Worm (Caenorhabditis elegans) whole organism, L1 larva: ENCODE data around the gene famh-161.
A peak's percentile ranks its signal among the peaks of the same experiment; 100 is the strongest.

ENCODE experiments used
- C16A3.4 ChIP-seq: fragments of 150-350 bp; optimal IDR thresholded peaks from 2 replicates; lab custom pipeline; 2014; ENCODE audit warnings: missing biosample characterization, missing genetic modification characterization
- F16B12.6 ChIP-seq: fragments of 150-350 bp; optimal IDR thresholded peaks from 2 replicates; lab custom pipeline; 2014; ENCODE audit warnings: missing biosample characterization, missing genetic modification characterization
- alr-1 ChIP-seq: fragments of 200-800 bp; sonication (Bioruptor generic); optimal IDR thresholded peaks from 2 replicates; lab custom pipeline; 2018; ENCODE audit warnings: borderline replicate concordance, mild to moderate bottlenecking, missing genetic modification characterization, missing compliant biosample characterization
- aly-2 ChIP-seq: fragments of 150-350 bp; optimal IDR thresholded peaks from 2 replicates; lab custom pipeline; 2014; ENCODE audit warnings: missing biosample characterization, missing genetic modification characterization
- ama-1 ChIP-seq: fragments of 150-350 bp; optimal IDR thresholded peaks from 2 replicates; lab custom pipeline; 2014
- blmp-1 ChIP-seq: fragments of 150-350 bp; optimal IDR thresholded peaks from 2 replicates; lab custom pipeline; 2014; ENCODE audit warnings: missing biosample characterization, missing genetic modification characterization
- ceh-82 ChIP-seq, 3 experiments: fragments of 150-350 bp in 1 of 3; sonication (generic microtip) in 2 of 3; optimal IDR thresholded peaks; 2 replicates each; lab custom pipeline; 2014 to 2017; ENCODE audit warnings: missing biosample characterization in 3 of 3, missing genetic modification characterization in 3 of 3
- dsc-1 ChIP-seq: sonication (generic microtip); optimal IDR thresholded peaks from 2 replicates; lab custom pipeline; 2016; ENCODE audit warnings: mild to moderate bottlenecking, missing genetic modification characterization, missing compliant biosample characterization
- efl-1 ChIP-seq, 4 experiments: fragments of 150-350 bp; optimal IDR thresholded peaks in 3 of 4; peaks in 1 of 4; 1 replicate in 1 of 4; 2 replicates in 3 of 4; lab custom pipeline; 2014; ENCODE audit warnings: missing biosample characterization in 2 of 4, missing genetic modification characterization in 2 of 4, missing genetic modification reagents in 2 of 4
- efl-3 ChIP-seq: fragments of 200-800 bp; sonication (Bioruptor generic); optimal IDR thresholded peaks from 2 replicates; lab custom pipeline; 2018; ENCODE audit warnings: mild to moderate bottlenecking, missing genetic modification characterization, missing compliant biosample characterization
- egl-27 ChIP-seq, 2 experiments: fragments of 150-350 bp in 1 of 2; sonication (generic microtip); optimal IDR thresholded peaks; 3 replicates each; lab custom pipeline; 2017 to 2018; ENCODE audit warnings: missing biosample characterization in 2 of 2, missing genetic modification characterization in 2 of 2, missing genetic modification reagents in 2 of 2
- ets-5 ChIP-seq: fragments of 200-800 bp; sonication (Bioruptor generic); IDR thresholded peaks from 2 replicates; pipeline ENCODE4 v1.3.6; 2022; ENCODE audit warnings: missing genetic modification characterization, missing compliant biosample characterization
- fkh-8 ChIP-seq: sonication (generic microtip); optimal IDR thresholded peaks from 2 replicates; lab custom pipeline; 2016; ENCODE audit warnings: mild to moderate bottlenecking, missing genetic modification characterization, missing compliant biosample characterization
- fos-1 ChIP-seq: fragments of 150-350 bp; optimal IDR thresholded peaks from 2 replicates; lab custom pipeline; 2014; ENCODE audit warnings: missing biosample characterization, missing genetic modification characterization
- grh-1 ChIP-seq: fragments of 200-800 bp; sonication (Bioruptor generic); IDR thresholded peaks from 2 replicates; pipeline ENCODE4 v1.3.6; 2022; ENCODE audit warnings: missing genetic modification reagents, missing genetic modification characterization, missing compliant biosample characterization
- jun-1 ChIP-seq: fragments of 150-350 bp; optimal IDR thresholded peaks from 2 replicates; lab custom pipeline; 2014; ENCODE audit warnings: missing biosample characterization, missing genetic modification reagents, missing genetic modification characterization
- lin-14 ChIP-seq: fragments of 200-800 bp; sonication (Bioruptor generic); optimal IDR thresholded peaks from 2 replicates; lab custom pipeline; 2018; ENCODE audit warnings: mild to moderate bottlenecking, missing genetic modification characterization, moderate library complexity, missing compliant biosample characterization
- lin-39 ChIP-seq: fragments of 150-350 bp; optimal IDR thresholded peaks from 2 replicates; lab custom pipeline; 2014; ENCODE audit warnings: missing biosample characterization, missing genetic modification reagents, missing genetic modification characterization
- lir-3 ChIP-seq: sonication (generic microtip); optimal IDR thresholded peaks from 2 replicates; lab custom pipeline; 2016; ENCODE audit warnings: mild to moderate bottlenecking, missing genetic modification characterization, moderate library complexity, missing compliant biosample characterization; ENCODE audit not compliant: poor library complexity
- lsy-2 ChIP-seq, 2 experiments: fragments of 150-350 bp; optimal IDR thresholded peaks; 2 replicates each; lab custom pipeline; 2014; ENCODE audit warnings: missing biosample characterization in 2 of 2, missing genetic modification characterization in 2 of 2
- mab-9 ChIP-seq: fragments of 200-800 bp; sonication (Bioruptor generic); IDR thresholded peaks from 2 replicates; pipeline ENCODE4 v1.3.6; 2022; ENCODE audit warnings: missing genetic modification reagents, missing genetic modification characterization, missing compliant biosample characterization
- mdl-1 ChIP-seq, 2 experiments: fragments of 150-350 bp; optimal IDR thresholded peaks; 2 replicates each; lab custom pipeline; 2014 to 2017; ENCODE audit warnings: missing biosample characterization in 2 of 2, missing genetic modification characterization in 2 of 2, inconsistent platforms in 1 of 2
- mep-1 ChIP-seq: fragments of 150-350 bp; optimal IDR thresholded peaks from 2 replicates; lab custom pipeline; 2014; ENCODE audit warnings: missing biosample characterization, missing genetic modification characterization
- nhr-11 ChIP-seq: fragments of 150-350 bp; optimal IDR thresholded peaks from 2 replicates; lab custom pipeline; 2014; ENCODE audit warnings: missing biosample characterization, missing genetic modification characterization
- nhr-20 ChIP-seq: sonication (generic microtip); optimal IDR thresholded peaks from 2 replicates; lab custom pipeline; 2016; ENCODE audit warnings: mild to moderate bottlenecking, missing genetic modification characterization, missing compliant biosample characterization
- nhr-28 ChIP-seq: fragments of 150-350 bp; optimal IDR thresholded peaks from 2 replicates; lab custom pipeline; 2014; ENCODE audit warnings: missing biosample characterization, missing genetic modification characterization
- nhr-47 ChIP-seq: sonication (generic microtip); optimal IDR thresholded peaks from 2 replicates; lab custom pipeline; 2016; ENCODE audit warnings: mild to moderate bottlenecking, missing genetic modification characterization, moderate library complexity, missing compliant biosample characterization
- nhr-71 ChIP-seq: sonication (generic microtip); optimal IDR thresholded peaks from 2 replicates; lab custom pipeline; 2016; ENCODE audit warnings: mild to moderate bottlenecking, missing genetic modification characterization, moderate library complexity, missing compliant biosample characterization
- nhr-77 ChIP-seq: fragments of 150-350 bp; optimal IDR thresholded peaks from 2 replicates; lab custom pipeline; 2014; ENCODE audit warnings: missing biosample characterization, missing genetic modification characterization
- nhr-90 ChIP-seq: sonication (generic microtip); optimal IDR thresholded peaks from 2 replicates; lab custom pipeline; 2016; ENCODE audit warnings: mild to moderate bottlenecking, missing genetic modification characterization, missing compliant biosample characterization; ENCODE audit not compliant: poor library complexity
- pag-3 ChIP-seq: sonication (generic microtip); optimal IDR thresholded peaks from 2 replicates; lab custom pipeline; 2017; ENCODE audit warnings: missing genetic modification characterization, mild to moderate bottlenecking, missing compliant biosample characterization, antibody characterized with exemption, borderline replicate concordance; ENCODE audit not compliant: insufficient read depth
- pqm-1 ChIP-seq: sonication (generic microtip); optimal IDR thresholded peaks from 3 replicates; lab custom pipeline; 2017; ENCODE audit warnings: missing biosample characterization, missing genetic modification characterization
- rnt-1 ChIP-seq: sonication (generic microtip); optimal IDR thresholded peaks from 2 replicates; lab custom pipeline; 2016; ENCODE audit warnings: mild to moderate bottlenecking, missing genetic modification characterization, moderate library complexity, missing compliant biosample characterization
- snpc-4 ChIP-seq: fragments of 150-350 bp; optimal IDR thresholded peaks from 2 replicates; lab custom pipeline; 2014; ENCODE audit warnings: missing biosample characterization, missing genetic modification characterization
- snu-23 ChIP-seq: sonication (generic microtip); optimal IDR thresholded peaks from 2 replicates; lab custom pipeline; 2016; ENCODE audit warnings: missing genetic modification characterization, missing compliant biosample characterization
- sptf-1 ChIP-seq: fragments of 150-350 bp; optimal IDR thresholded peaks from 2 replicates; lab custom pipeline; 2014; ENCODE audit warnings: missing biosample characterization, missing genetic modification characterization
- swsn-7 ChIP-seq: sonication (generic microtip); optimal IDR thresholded peaks from 2 replicates; lab custom pipeline; 2016; ENCODE audit warnings: missing genetic modification characterization, missing compliant biosample characterization
- unc-98 ChIP-seq: fragments of 200-800 bp; sonication (Bioruptor generic); IDR thresholded peaks from 2 replicates; pipeline ENCODE4 v1.3.6; 2022; ENCODE audit warnings: missing genetic modification characterization, missing compliant biosample characterization
- xbp-1 ChIP-seq: sonication (generic microtip); optimal IDR thresholded peaks from 2 replicates; lab custom pipeline; 2016; ENCODE audit warnings: missing genetic modification characterization, missing compliant biosample characterization
- zag-1 ChIP-seq: fragments of 150-350 bp; optimal IDR thresholded peaks from 2 replicates; lab custom pipeline; 2014; ENCODE audit warnings: missing biosample characterization, missing genetic modification characterization
- zip-4 ChIP-seq: fragments of 200-800 bp; sonication (Bioruptor generic); optimal IDR thresholded peaks from 2 replicates; lab custom pipeline; 2018; ENCODE audit warnings: mild to moderate bottlenecking, missing genetic modification characterization, moderate library complexity, missing compliant biosample characterization

Gene famh-161

DNA sequence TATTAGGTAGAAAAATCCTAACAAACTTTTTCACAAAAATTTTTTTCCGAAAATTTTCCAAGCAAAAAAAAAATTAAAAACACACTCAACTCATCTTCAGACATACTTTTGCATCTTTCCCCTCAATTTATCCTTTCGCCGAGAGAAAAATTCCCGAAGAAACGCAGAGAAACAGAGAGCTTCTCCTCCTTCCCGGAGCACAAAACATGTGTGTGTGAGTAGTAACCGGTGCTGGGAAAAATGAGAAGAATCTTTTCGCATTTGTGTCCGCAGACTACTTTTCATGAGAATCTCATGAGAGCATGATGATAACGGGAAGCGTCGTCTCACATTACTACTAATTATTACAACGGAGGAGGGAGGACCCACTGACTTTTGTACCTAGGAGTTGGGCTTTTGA lies 47.4 kb downstream of the famh-161 start:
- TF ChIP-seq sptf-1: no peak
- TF ChIP-seq efl-1 (optimal IDR thresholded peaks at IDR 0.05; lab: Kevin White, UChicago): peak in 1 of 2 experiments; percentile 14
- peak in 1 of 2 experiments; percentile 27 for TF ChIP-seq efl-1 (GFP tag; optimal IDR thresholded peaks at IDR 0.05 in 1 of 2; lab: Kevin White, UChicago)
- TF ChIP-seq nhr-47 (tag; lab: Kevin White, UChicago): peak; percentile 5
- TF ChIP-seq F16B12.6 (tag; lab: Kevin White, UChicago): no peak
- TF ChIP-seq mdl-1 (tag; optimal IDR thresholded peaks at IDR 0.05; lab: Kevin White, UChicago): peak in 1 of 2 experiments; percentile 21
- peak; percentile 3 for TF ChIP-seq nhr-20
- no peak for TF ChIP-seq snpc-4 (tag; lab: Kevin White, UChicago)
- no peak for TF ChIP-seq ets-5
- peak; percentile 41 for TF ChIP-seq mep-1 (tag; lab: Kevin White, UChicago)
- TF ChIP-seq C16A3.4 (tag; lab: Kevin White, UChicago): no peak
- TF ChIP-seq nhr-28 (tag; lab: Kevin White, UChicago): no peak
- no peak for TF ChIP-seq aly-2
- TF ChIP-seq lsy-2 (tag; optimal IDR thresholded peaks at IDR 0.05; lab: Kevin White, UChicago): peak in 1 of 2 experiments; percentile 36
- TF ChIP-seq lin-39 (tag; lab: Kevin White, UChicago): no peak
- TF ChIP-seq dsc-1: peak; percentile 85
- TF ChIP-seq unc-98: peak; percentile 16; the same call in 1 of the 2 replicates
- TF ChIP-seq swsn-7 (tag; lab: Kevin White, UChicago): peak; percentile 17
- TF ChIP-seq rnt-1: peak; percentile 73
- peak; percentile 58 for TF ChIP-seq nhr-71 (tag; lab: Kevin White, UChicago)
- TF ChIP-seq lin-14 (GFP tag; lab: Kevin White, UChicago): peak; percentile 67
- no peak for TF ChIP-seq jun-1 (tag; lab: Kevin White, UChicago)
- TF ChIP-seq snu-23 (GFP tag; lab: Kevin White, UChicago): peak; percentile 46

DNA sequence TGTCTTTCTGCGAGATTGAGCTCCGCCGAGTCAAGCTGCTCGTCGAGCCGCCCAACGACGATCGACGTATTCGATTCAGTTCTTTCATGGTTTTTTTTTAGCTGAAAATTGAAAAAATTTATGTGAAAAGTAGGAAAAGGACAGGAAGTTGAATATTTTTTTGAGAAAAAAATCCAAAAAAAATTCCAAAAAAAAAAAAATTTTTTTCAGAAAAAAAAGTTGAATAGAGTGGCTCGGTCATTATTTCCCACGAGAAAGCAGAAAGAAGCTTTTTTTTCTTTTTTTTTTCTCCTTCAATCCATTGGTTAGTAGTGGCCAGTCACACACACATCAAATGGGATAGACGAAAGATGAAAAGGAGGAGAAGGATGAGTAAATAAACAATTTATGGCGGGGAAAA lies 48.7 kb downstream of the famh-161 start, which contains the start of gene dhcr-7:
Gene dhcr-7 (minus strand): TSS at position 101 of the 400 bp plus-strand sequence.
- TF ChIP-seq aly-2 (no peak), fos-1 (tag; lab: Kevin White, UChicago) (no peak), jun-1 (tag; lab: Kevin White, UChicago) (no peak), blmp-1 (tag; lab: Kevin White, UChicago) (no peak), grh-1 (no peak), lir-3 (tag; lab: Kevin White, UChicago) (no peak), efl-1 (optimal IDR thresholded peaks at IDR 0.05; lab: Kevin White, UChicago) (no peak), efl-1 (GFP tag; optimal IDR thresholded peaks at IDR 0.05 in 1 of 2; lab: Kevin White, UChicago) (no peak), zag-1 (tag; lab: Kevin White, UChicago) (no peak), ama-1 (no peak), efl-3 (GFP tag; lab: Kevin White, UChicago) (no peak), egl-27 (tag; optimal IDR thresholded peaks at IDR 0.05; lab: Kevin White, UChicago) (no peak), dsc-1 (no peak), pqm-1 (tag; lab: Kevin White, UChicago) (no peak)

DNA sequence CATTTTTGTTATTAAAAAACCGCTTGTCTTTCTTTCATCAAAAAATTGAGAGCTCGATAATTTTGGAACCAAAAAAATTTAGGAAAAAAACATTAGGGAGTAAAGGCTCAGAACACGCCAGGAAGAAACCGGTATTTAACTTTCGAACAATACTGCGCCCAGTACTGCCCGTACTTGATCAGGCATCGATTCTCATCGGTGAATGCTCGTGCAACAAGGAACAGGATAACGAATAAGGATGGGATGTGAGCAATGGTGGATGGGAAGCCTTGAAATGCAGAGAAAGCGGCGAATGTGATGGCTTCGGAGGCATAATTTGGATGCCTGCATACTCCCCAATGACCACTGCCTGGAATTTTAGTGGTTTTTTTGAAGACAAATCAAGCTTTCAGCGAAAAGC lies 53.2 kb downstream of the famh-161 start:
- no peak for TF ChIP-seq nhr-77 (tag; lab: Kevin White, UChicago)
- no peak for TF ChIP-seq fkh-8 (tag; lab: Kevin White, UChicago)
- TF ChIP-seq nhr-20: no peak
- TF ChIP-seq ceh-82 (tag; optimal IDR thresholded peaks at IDR 0.05; lab: Kevin White, UChicago): no peak
- no peak for TF ChIP-seq nhr-11
- TF ChIP-seq xbp-1 (tag; lab: Kevin White, UChicago): no peak
- no peak for TF ChIP-seq pag-3 (tag; lab: Kevin White, UChicago)
- TF ChIP-seq zip-4 (GFP tag; lab: Kevin White, UChicago): no peak
- no peak for TF ChIP-seq egl-27 (tag; optimal IDR thresholded peaks at IDR 0.05; lab: Kevin White, UChicago)
- no peak for TF ChIP-seq alr-1 (tag; lab: Kevin White, UChicago)
- TF ChIP-seq nhr-90 (tag; lab: Kevin White, UChicago): no peak
- TF ChIP-seq mab-9: no peak
- TF ChIP-seq, all 84 proteins: peak for 0
